Worm (Caenorhabditis elegans): ENCODE results near the gene R09A8.2.
"Not testable (repeated sequence)": the region's sequence is repeated elsewhere in the genome, so short reads cannot be mapped to it uniquely, and the experiment has no call there.

Gene R09A8.2

DNA sequence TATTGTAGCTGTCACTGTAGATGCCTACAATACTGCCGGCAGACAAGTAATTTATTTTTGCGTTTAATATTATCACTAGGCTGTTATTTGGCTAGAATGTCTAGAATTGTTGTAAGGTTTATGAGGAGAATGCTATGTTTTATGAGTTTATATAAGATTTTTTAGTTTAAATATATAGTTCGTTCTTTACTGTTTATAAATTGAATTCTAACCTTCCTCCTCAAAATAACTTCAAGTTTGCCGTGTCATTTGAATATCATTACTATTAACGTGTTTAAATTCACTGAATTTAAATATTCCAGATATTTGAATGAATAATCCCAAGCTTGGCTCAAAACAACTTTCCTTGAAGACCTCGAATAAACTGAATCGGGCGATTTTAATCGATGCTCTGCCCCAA is 5.8 kb upstream of the R09A8.2 start, which contains the start of gene R09A8.1:
TSS of gene R09A8.1 (plus strand) at position 301 of the 400 bp plus-strand sequence.
- not testable (repeated sequence) for TF ChIP-seq snpc-4 (tag; optimal IDR thresholded peaks at IDR 0.05); lin-13 (GFP tag; optimal IDR thresholded peaks at IDR 0.05); lin-39 (tag; optimal IDR thresholded peaks at IDR 0.05)

ce11 chrX:12618447-12618846 is 818 bp upstream of the R09A8.2 start:
- TF ChIP-seq F13H6.1 (tag; optimal IDR thresholded peaks at IDR 0.05) (no peak), peb-1 (tag; optimal IDR thresholded peaks at IDR 0.05) (no peak), elt-1 (tag; optimal IDR thresholded peaks at IDR 0.05) (no peak), gmeb-1 (tag; optimal IDR thresholded peaks at IDR 0.05) (no peak), nhr-129 (tag; optimal IDR thresholded peaks at IDR 0.05) (no peak)

DNA sequence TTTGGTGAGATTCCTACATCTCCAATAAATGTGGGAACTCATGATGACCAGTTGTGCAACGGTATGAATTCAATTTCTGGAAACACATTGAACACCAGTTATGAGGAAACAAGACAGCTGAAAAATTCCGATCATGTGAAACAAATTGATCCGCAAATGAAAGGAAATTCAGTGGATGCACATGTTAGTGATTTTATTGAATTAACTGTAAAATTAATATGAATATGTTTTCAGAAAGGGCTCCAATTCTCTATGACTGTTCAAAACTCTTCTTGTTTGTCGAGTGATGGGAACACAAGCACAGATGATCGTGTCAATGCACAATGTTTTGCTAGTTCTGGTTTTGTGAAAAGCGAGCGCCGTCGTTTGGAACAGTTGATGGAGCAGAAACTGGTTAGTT is 1.0 kb downstream of the R09A8.2 start:
- no peak for TF ChIP-seq lin-11 (tag; optimal IDR thresholded peaks at IDR 0.05)
- no peak for TF ChIP-seq skn-1 (tag; optimal IDR thresholded peaks at IDR 0.05)
- no peak for TF ChIP-seq sma-3 (GFP tag; optimal IDR thresholded peaks at IDR 0.05)
- TF ChIP-seq ztf-11 (tag; optimal IDR thresholded peaks at IDR 0.05), result no peak

DNA sequence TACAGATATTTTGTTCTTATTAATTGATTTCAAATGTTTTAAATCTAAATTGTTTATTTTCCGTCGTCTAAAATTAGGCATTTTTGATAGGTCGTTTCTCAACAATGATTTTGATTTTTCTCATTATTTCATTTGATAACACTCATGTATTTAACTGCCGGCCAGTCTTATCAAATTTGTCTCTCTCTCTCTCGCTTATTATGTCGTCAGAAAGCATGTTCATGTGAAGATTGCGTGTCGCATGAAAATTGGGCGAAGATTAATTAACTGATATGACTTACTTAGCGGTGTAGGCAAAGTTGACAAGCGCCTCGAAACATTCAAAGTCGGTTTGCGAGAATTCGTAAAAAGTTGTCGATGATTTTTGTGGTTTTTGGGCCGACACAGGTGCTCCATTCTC is 8.5 kb downstream of the R09A8.2 start:
- TF ChIP-seq Y55F3AM.14 (GFP tag; optimal IDR thresholded peaks at IDR 0.05), result no peak
- TF ChIP-seq snpc-4 (tag; optimal IDR thresholded peaks at IDR 0.05), result no peak
- no peak for TF ChIP-seq unc-55 (GFP tag; optimal IDR thresholded peaks at IDR 0.05)
- TF ChIP-seq mab-5 (tag; optimal IDR thresholded peaks at IDR 0.05), result no peak
- TF ChIP-seq sma-3 (GFP tag; optimal IDR thresholded peaks at IDR 0.05), result peak; percentile 55
- TF ChIP-seq lin-39 (tag; optimal IDR thresholded peaks at IDR 0.05), result no peak
- no peak for TF ChIP-seq lsy-2 (tag; optimal IDR thresholded peaks at IDR 0.05)
- TF ChIP-seq skn-1 (tag; optimal IDR thresholded peaks at IDR 0.05), result no peak
- TF ChIP-seq aly-2 (tag; optimal IDR thresholded peaks at IDR 0.05), result no peak
- TF ChIP-seq blmp-1 (tag; optimal IDR thresholded peaks at IDR 0.05; ENCODE audit: insufficient read depth), result no peak
- no peak for TF ChIP-seq nhr-25 (tag; optimal IDR thresholded peaks at IDR 0.05)
- no peak for TF ChIP-seq ama-1 (optimal IDR thresholded peaks at IDR 0.05)
- TF ChIP-seq peb-1 (tag; optimal IDR thresholded peaks at IDR 0.05), result no peak
- TF ChIP-seq elt-3 (tag; optimal IDR thresholded peaks at IDR 0.05), result no peak
- TF ChIP-seq R02D3.7 (tag; optimal IDR thresholded peaks at IDR 0.05), result no peak
- TF ChIP-seq fos-1 (tag; optimal IDR thresholded peaks at IDR 0.05), result peak; percentile 94
- peak; percentile 22 for TF ChIP-seq gmeb-1 (tag; optimal IDR thresholded peaks at IDR 0.05)
- no peak for TF ChIP-seq elt-1 (tag; optimal IDR thresholded peaks at IDR 0.05)
- peak; percentile 59 for TF ChIP-seq crh-2 (tag; optimal IDR thresholded peaks at IDR 0.05)
- no peak for TF ChIP-seq ztf-1 (GFP tag; conservative IDR thresholded peaks at IDR 0.05)
- no peak for TF ChIP-seq mdl-1 (tag; optimal IDR thresholded peaks at IDR 0.05)
- TF ChIP-seq nhr-77 (tag; optimal IDR thresholded peaks at IDR 0.05), result no peak
- no peak for TF ChIP-seq nhr-12 (tag; optimal IDR thresholded peaks at IDR 0.05)
- TF ChIP-seq ceh-82 (tag; optimal IDR thresholded peaks at IDR 0.05), result no peak
- no peak for TF ChIP-seq sem-4 (tag; optimal IDR thresholded peaks at IDR 0.05)
- no peak for TF ChIP-seq lin-11 (tag; optimal IDR thresholded peaks at IDR 0.05)
- no peak for TF ChIP-seq dmd-4 (tag; optimal IDR thresholded peaks at IDR 0.05)
- no peak for TF ChIP-seq unc-62 (GFP tag; optimal IDR thresholded peaks at IDR 0.05)
- peak; percentile 38 for TF ChIP-seq nhr-21 (tag; optimal IDR thresholded peaks at IDR 0.05)
- TF ChIP-seq unc-39 (tag; optimal IDR thresholded peaks at IDR 0.05), result no peak
- TF ChIP-seq nhr-129 (tag; optimal IDR thresholded peaks at IDR 0.05), result peak; percentile 25
- TF ChIP-seq C34F6.9 (tag; optimal IDR thresholded peaks at IDR 0.05), result no peak
- TF ChIP-seq nhr-237 (tag; optimal IDR thresholded peaks at IDR 0.05), result no peak
- no peak for TF ChIP-seq ztf-4 (tag; optimal IDR thresholded peaks at IDR 0.05)
- no peak for TF ChIP-seq ztf-11 (tag; optimal IDR thresholded peaks at IDR 0.05)
- peak; percentile 92 for TF ChIP-seq sma-9 (GFP tag; optimal IDR thresholded peaks at IDR 0.05)
- TF ChIP-seq sma-9 (tag; optimal IDR thresholded peaks at IDR 0.05), result no peak
- no peak for TF ChIP-seq nhr-11 (tag; optimal IDR thresholded peaks at IDR 0.05)

Measured in whole organism, L2 larva.